Fruit fly (Drosophila melanogaster) whole organism, pupa: Measurements from ENCODE around the gene fau.

ENCODE experiments used
- CG10348 ChIP-seq: fragments of 200-800 bp; sonication (Bioruptor generic); IDR thresholded peaks from 2 replicates; pipeline ENCODE4 v1.3.6; 2022; ENCODE audit warnings: missing biosample characterization, missing genetic modification characterization
- CG12605 ChIP-seq: fragments of 200-800 bp; sonication (Bioruptor generic); IDR thresholded peaks from 2 replicates; pipeline ENCODE4 v1.3.6; 2022; ENCODE audit warnings: missing biosample characterization, missing genetic modification characterization
- CG13204 ChIP-seq: fragments of 200-800 bp; sonication (Bioruptor generic); optimal IDR thresholded peaks from 2 replicates; lab custom pipeline; 2018; ENCODE audit warnings: missing biosample characterization, mild to moderate bottlenecking, missing genetic modification characterization, moderate library complexity
- CG14655 ChIP-seq: fragments of 200-800 bp; sonication (Bioruptor generic); optimal IDR thresholded peaks from 3 replicates; lab custom pipeline; 2017; ENCODE audit warnings: mild to moderate bottlenecking, missing biosample characterization, missing genetic modification reagents, missing genetic modification characterization
- CG15710 ChIP-seq: fragments of 200-800 bp; sonication (Bioruptor generic); optimal IDR thresholded peaks from 2 replicates; lab custom pipeline; 2018; ENCODE audit warnings: missing biosample characterization, mild to moderate bottlenecking, missing genetic modification characterization, moderate library complexity
- CG17806 ChIP-seq: fragments of 200-800 bp; sonication (Bioruptor generic); optimal IDR thresholded peaks from 2 replicates; lab custom pipeline; 2018; ENCODE audit warnings: missing biosample characterization, mild to moderate bottlenecking, missing genetic modification characterization, moderate library complexity
- CG32121 ChIP-seq: fragments of 200-800 bp; sonication (Bioruptor generic); IDR thresholded peaks from 2 replicates; pipeline ENCODE4 v1.3.6; 2022; ENCODE audit warnings: missing biosample characterization, missing genetic modification characterization
- CG34367 ChIP-seq: fragments of 200-800 bp; sonication (Bioruptor generic); optimal IDR thresholded peaks from 2 replicates; lab custom pipeline; 2018; ENCODE audit warnings: missing biosample characterization, mild to moderate bottlenecking, missing genetic modification characterization
- CG4496 ChIP-seq: fragments of 200-800 bp; sonication (Bioruptor generic); IDR thresholded peaks from 3 replicates; pipeline ENCODE4 v1.3.6; 2022; ENCODE audit warnings: missing biosample characterization, missing genetic modification characterization
- CG8159 ChIP-seq: fragments of 200-800 bp; sonication (Bioruptor generic); optimal IDR thresholded peaks from 3 replicates; lab custom pipeline; 2018; ENCODE audit warnings: missing biosample characterization, mild to moderate bottlenecking, missing genetic modification characterization, moderate library complexity
- CG8301 ChIP-seq: fragments of 200-800 bp; sonication (Bioruptor generic); optimal IDR thresholded peaks from 2 replicates; lab custom pipeline; 2018; ENCODE audit warnings: missing biosample characterization, mild to moderate bottlenecking, missing genetic modification characterization
- CG9948 ChIP-seq: fragments of 200-800 bp; sonication (Bioruptor generic); optimal IDR thresholded peaks from 2 replicates; lab custom pipeline; 2018; ENCODE audit warnings: missing biosample characterization, mild to moderate bottlenecking, missing genetic modification characterization, moderate library complexity
- D1 ChIP-seq: fragments of 200-800 bp; sonication (Bioruptor generic); optimal IDR thresholded peaks from 2 replicates; lab custom pipeline; 2018; ENCODE audit warnings: missing biosample characterization, mild to moderate bottlenecking, missing genetic modification characterization, moderate library complexity
- EcR ChIP-seq: fragments of 200-800 bp; sonication (Bioruptor generic); optimal IDR thresholded peaks from 3 replicates; lab custom pipeline; 2019; ENCODE audit warnings: missing biosample characterization, missing genetic modification characterization, mild to moderate bottlenecking, moderate library complexity, missing genetic modification reagents
- Ets98B ChIP-seq: fragments of 200-800 bp; sonication (Bioruptor generic); IDR thresholded peaks from 2 replicates; pipeline ENCODE4 v1.3.6; 2022; ENCODE audit warnings: missing biosample characterization, missing genetic modification characterization
- Pif1A ChIP-seq: fragments of 200-800 bp; sonication (Bioruptor generic); optimal IDR thresholded peaks from 3 replicates; lab custom pipeline; 2016; ENCODE audit warnings: missing biosample characterization, missing genetic modification characterization
- Pif1B ChIP-seq: fragments of 200-800 bp; sonication (Bioruptor generic); optimal IDR thresholded peaks from 3 replicates; lab custom pipeline; 2016; ENCODE audit warnings: missing biosample characterization, missing genetic modification characterization
- Snoo ChIP-seq: fragments of 200-800 bp; sonication (Bioruptor generic); optimal IDR thresholded peaks from 3 replicates; lab custom pipeline; 2017; ENCODE audit warnings: missing biosample characterization, mild to moderate bottlenecking, missing genetic modification characterization, inconsistent platforms
- fd96Ca ChIP-seq: fragments of 200-800 bp; sonication (Bioruptor generic); IDR thresholded peaks from 3 replicates; pipeline ENCODE4 v1.3.6; 2022; ENCODE audit warnings: missing biosample characterization, missing genetic modification characterization
- gl ChIP-seq: fragments of 200-800 bp; sonication (Bioruptor generic); optimal IDR thresholded peaks from 2 replicates; lab custom pipeline; 2018; ENCODE audit warnings: missing biosample characterization, mild to moderate bottlenecking, missing genetic modification characterization
- rn ChIP-seq: fragments of 200-800 bp; sonication (Bioruptor generic); IDR thresholded peaks from 2 replicates; pipeline ENCODE4 v1.3.6; 2022; ENCODE audit warnings: missing biosample characterization, missing genetic modification characterization

Gene fau

DNA sequence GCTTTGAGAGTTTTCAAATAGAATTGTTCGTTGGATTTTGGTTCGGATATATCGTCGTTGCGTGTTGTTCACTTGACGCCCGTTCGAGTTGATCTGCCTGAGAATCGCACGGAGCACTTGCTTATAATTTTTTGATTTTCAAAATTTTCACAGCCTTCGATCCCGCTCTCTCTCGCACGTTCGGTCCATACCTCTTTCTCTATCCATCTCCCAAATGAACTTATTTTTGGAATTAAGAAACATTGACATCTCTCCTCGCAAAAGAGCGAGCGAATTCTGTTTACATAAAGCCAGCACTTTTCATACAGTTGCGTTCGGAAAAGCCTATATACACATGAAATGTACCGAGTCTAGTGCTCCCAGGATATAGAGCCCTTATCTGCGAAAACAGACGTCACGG, at the start of gene fau, which contains the start of the genes CG45076 and CG45078:
fau (minus strand) TSS at position 101 of the 400 bp plus-strand sequence.
CG45076 (minus strand) TSS at position 101 of the 400 bp plus-strand sequence.
CG45078 (minus strand) TSS at position 101 of the 400 bp plus-strand sequence.
- no peak for TF ChIP-seq D1
- TF ChIP-seq EcR (GFP tag; lab: Kevin White, UChicago): no peak
- TF ChIP-seq, all 21 proteins: peak for 0

DNA sequence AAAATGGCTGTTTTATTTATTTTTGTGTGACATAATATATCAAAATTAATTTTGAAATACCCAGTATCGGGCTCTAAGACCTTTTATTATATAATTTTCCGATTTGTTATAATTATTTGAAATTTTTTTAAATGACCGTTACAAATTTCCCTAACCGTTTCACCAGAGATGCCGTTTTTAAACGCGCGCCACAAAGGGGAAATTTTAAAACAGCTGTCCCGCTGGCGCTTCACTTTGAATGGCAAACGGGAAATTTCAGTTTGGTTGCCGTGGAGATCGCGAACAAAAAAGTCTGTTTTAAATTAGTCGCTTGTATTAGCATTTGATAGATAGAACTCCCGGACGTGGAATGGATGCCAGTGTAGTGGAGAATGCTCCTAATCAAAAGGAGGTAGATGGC, 37.9 kb upstream of the fau start, which contains the start of the genes CG14693 and TTLL15:
CG14693 (minus strand) TSS at position 16 of the 400 bp plus-strand sequence.
TTLL15 (plus strand) TSS at position 257 of the 400 bp plus-strand sequence.
- TF ChIP-seq D1 (peak; percentile 27), Snoo (tag; lab: Kevin White, UChicago) (no peak), CG8159 (tag; lab: Kevin White, UChicago) (no peak), CG32121 (GFP tag; lab: Robert Waterston, UW) (no peak)

DNA sequence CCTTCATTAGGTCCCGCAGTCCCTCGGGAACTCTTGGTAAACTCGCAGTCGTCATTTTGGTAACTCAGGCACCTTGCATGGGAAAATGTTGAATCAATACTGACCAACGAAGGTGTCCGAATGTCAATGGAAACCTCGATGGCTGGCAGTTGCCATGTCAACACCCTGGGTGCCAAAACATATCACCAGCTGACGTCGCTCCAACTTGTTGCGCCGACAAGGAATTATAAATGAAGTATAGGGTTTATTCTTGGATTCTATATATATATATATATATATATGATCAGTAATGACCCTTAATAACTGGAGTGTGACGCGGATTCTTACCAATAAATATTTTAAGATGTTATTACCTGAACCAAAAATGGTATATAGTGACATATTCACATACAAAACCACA, 26.7 kb upstream of the fau start, which contains the start of gene CG14692:
CG14692 (minus strand) TSS at position 101 of the 400 bp plus-strand sequence.
- TF ChIP-seq CG15710 (no peak), CG8301 (tag; lab: Kevin White, UChicago) (no peak), Pif1A (GFP tag; lab: Kevin White, UChicago) (no peak), gl (tag; lab: Kevin White, UChicago) (no peak), CG8159 (tag; lab: Kevin White, UChicago) (no peak), CG34367 (tag; lab: Kevin White, UChicago) (no peak), Snoo (tag; lab: Kevin White, UChicago) (no peak), Ets98B (GFP tag; lab: Robert Waterston, UW) (no peak), fd96Ca (no peak)
- TF ChIP-seq, all 21 proteins: peak for 0

DNA sequence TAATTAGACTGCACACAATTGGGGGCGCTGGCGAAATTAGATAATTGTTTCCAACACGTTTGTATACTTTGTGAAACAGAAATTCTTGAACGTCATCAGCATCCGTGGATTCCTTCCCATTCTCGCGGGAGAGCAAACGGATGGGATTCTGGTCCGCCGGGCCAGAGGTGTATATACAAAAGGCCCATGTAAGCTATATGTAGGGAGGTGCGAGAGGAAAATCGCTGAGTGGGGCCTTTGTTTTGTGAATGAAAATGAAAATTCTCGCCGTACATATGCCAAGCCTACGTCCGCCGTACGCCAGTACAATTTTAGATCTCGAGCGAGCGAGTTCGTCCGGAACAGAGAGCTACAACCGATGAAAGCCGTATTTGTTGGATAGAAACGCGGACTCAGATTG, 15.4 kb upstream of the fau start, which contains the start of gene CG14687:
CG14687 (plus strand) TSS at position 301 of the 400 bp plus-strand sequence.
- TF ChIP-seq CG15710: no peak
- TF ChIP-seq CG14655 (GFP tag; lab: Kevin White, UChicago): no peak
- TF ChIP-seq fd96Ca: no peak
- TF ChIP-seq EcR (GFP tag; lab: Kevin White, UChicago): no peak
- TF ChIP-seq D1: no peak
- no peak for TF ChIP-seq CG8159 (tag; lab: Kevin White, UChicago)
- TF ChIP-seq CG8301 (tag; lab: Kevin White, UChicago): no peak
- no peak for TF ChIP-seq Snoo (tag; lab: Kevin White, UChicago)
- TF ChIP-seq Pif1A (GFP tag; lab: Kevin White, UChicago): no peak
- no peak for TF ChIP-seq CG4496 (GFP tag; lab: Robert Waterston, UW)
- no peak for TF ChIP-seq CG32121 (GFP tag; lab: Robert Waterston, UW)
- TF ChIP-seq CG17806 (tag; lab: Kevin White, UChicago): no peak
- TF ChIP-seq Pif1B: no peak
- TF ChIP-seq CG13204: no peak
- no peak for TF ChIP-seq gl (tag; lab: Kevin White, UChicago)
- no peak for TF ChIP-seq CG34367 (tag; lab: Kevin White, UChicago)
- TF ChIP-seq Ets98B (GFP tag; lab: Robert Waterston, UW): no peak
- TF ChIP-seq CG10348 (GFP tag; lab: Robert Waterston, UW): no peak
- no peak for TF ChIP-seq CG9948 (tag; lab: Kevin White, UChicago)

DNA sequence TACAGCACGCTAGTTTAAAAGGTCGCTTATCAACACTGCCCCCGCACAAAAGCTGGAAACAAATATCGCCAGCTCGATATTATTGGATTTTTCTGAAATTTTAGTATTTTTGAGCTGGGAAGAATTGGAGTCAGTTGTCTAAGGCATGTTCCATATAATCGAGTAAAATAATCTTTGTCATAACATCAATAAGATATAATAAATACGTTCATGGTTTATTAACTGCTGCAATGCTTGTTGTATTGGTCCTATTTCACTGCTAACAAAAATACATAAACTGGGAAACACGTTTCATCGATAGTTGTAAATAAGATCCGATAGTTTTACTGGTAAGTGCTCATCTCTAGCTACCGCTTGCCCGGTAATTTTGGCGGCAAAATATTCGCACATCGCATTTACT, 11.0 kb upstream of the fau start, which contains the start of the genes Art1 and Mcm5:
Art1 (minus strand) TSS at position 41 of the 400 bp plus-strand sequence.
Mcm5 (plus strand) TSS at position 339 of the 400 bp plus-strand sequence.
- TF ChIP-seq CG17806 (tag; lab: Kevin White, UChicago) (no peak), fd96Ca (no peak), EcR (GFP tag; lab: Kevin White, UChicago) (no peak), CG4496 (GFP tag; lab: Robert Waterston, UW) (no peak), D1 (no peak), Pif1B (no peak), Ets98B (GFP tag; lab: Robert Waterston, UW) (no peak)

DNA sequence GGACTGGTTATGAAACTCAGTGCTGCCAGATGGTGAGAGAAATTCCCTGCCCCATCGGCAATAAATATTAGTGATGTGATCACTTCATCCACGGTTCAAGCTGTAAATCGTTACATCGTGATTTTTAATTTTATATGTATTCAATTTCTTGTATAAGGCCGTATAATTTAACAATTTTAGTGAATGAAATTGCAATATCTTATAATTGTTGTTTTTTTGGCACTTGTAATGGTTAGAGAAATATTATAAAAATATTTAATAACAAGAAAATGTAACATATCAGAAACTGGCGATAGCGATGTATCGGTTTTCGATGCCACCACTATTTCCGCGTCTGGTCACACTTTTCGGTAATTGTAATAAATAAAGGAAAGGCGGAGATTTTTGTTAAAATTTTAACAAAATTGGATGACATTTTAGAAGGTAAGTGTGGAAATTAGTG, 6.9 kb upstream of the fau start, which contains the start of the genes mRpL37 and Rbp1:
mRpL37 (minus strand) TSS at position 35 of the 442 bp plus-strand sequence.
Rbp1 (plus strand) TSS at position 326 of the 442 bp plus-strand sequence.
- TF ChIP-seq Pif1B (no peak), CG13204 (no peak), CG8301 (tag; lab: Kevin White, UChicago) (no peak), CG4496 (GFP tag; lab: Robert Waterston, UW) (peak; percentile 77), CG8159 (tag; lab: Kevin White, UChicago) (peak; percentile 70), D1 (no peak), CG15710 (peak; percentile 73), CG10348 (GFP tag; lab: Robert Waterston, UW) (no peak), Pif1A (GFP tag; lab: Kevin White, UChicago) (no peak), CG12605 (GFP tag; lab: Robert Waterston, UW) (no peak), Ets98B (GFP tag; lab: Robert Waterston, UW) (no peak), CG17806 (tag; lab: Kevin White, UChicago) (peak; percentile 59), CG34367 (tag; lab: Kevin White, UChicago) (no peak), gl (tag; lab: Kevin White, UChicago) (no peak), rn (GFP tag; lab: Robert Waterston, UW) (no peak), CG14655 (GFP tag; lab: Kevin White, UChicago) (no peak), CG32121 (GFP tag; lab: Robert Waterston, UW) (no peak; the same call in 1 of the 2 replicates), EcR (GFP tag; lab: Kevin White, UChicago) (no peak), CG9948 (tag; lab: Kevin White, UChicago) (peak; percentile 55), Snoo (tag; lab: Kevin White, UChicago) (peak; percentile 46), fd96Ca (no peak)
- TF ChIP-seq, all 21 proteins: peak for 6
